Worm (Caenorhabditis elegans): ENCODE results near the gene sumv-1.

Gene sumv-1

ce11 chrIII:5274250-5274649 is 20.3 kb upstream of the sumv-1 start:
- TF ChIP-seq nfya-1 (tag; optimal IDR thresholded peaks at IDR 0.05; ENCODE audit: borderline replicate concordance, insufficient read depth) (no peak), hsf-1 (GFP tag; IDR thresholded peaks at IDR 0.05) (peak; percentile 27; the same call in 1 of the 2 replicates), B0336.3 (GFP tag; IDR thresholded peaks at IDR 0.05) (peak; percentile 25; the same call in 1 of the 2 replicates), madf-3 (GFP tag; IDR thresholded peaks at IDR 0.05) (0 out of 2 replicates have a peak, but pooled peaks have one; percentile 58), mcd-1 (GFP tag; IDR thresholded peaks at IDR 0.05) (peak; percentile 17; the same call in 1 of the 2 replicates), F49E8.2 (tag; optimal IDR thresholded peaks at IDR 0.05; ENCODE audit: insufficient read depth) (no peak), pha-4 (tag; optimal IDR thresholded peaks at IDR 0.05) (no peak), lin-26 (GFP tag; IDR thresholded peaks at IDR 0.05) (peak; percentile 37), nfyb-1 (GFP tag; IDR thresholded peaks at IDR 0.05) (no peak), cebp-2 (GFP tag; IDR thresholded peaks at IDR 0.05) (0 out of 2 replicates have a peak, but pooled peaks have one; percentile 50), die-1 (tag; optimal IDR thresholded peaks at IDR 0.05) (no peak)

ce11 chrIII:5273396-5273857 is 19.4 kb upstream of the sumv-1 start, which contains the start of gene ztf-8:
Gene ztf-8, minus strand, starts transcription at chrIII:5273471.
- TF ChIP-seq cebp-1 (GFP tag; IDR thresholded peaks at IDR 0.05) (no peak), cebp-1 (tag; optimal IDR thresholded peaks at IDR 0.05) (peak; percentile 38), attf-6 (GFP tag; IDR thresholded peaks at IDR 0.05) (0 out of 2 replicates have a peak, but pooled peaks have one; percentile 47), repo-1 (tag; optimal IDR thresholded peaks at IDR 0.05) (peak; percentile 79), Y53F4B.3 (GFP tag; IDR thresholded peaks at IDR 0.05) (no peak), B0336.3 (GFP tag; IDR thresholded peaks at IDR 0.05) (peak; percentile 72), madf-6 (GFP tag; IDR thresholded peaks at IDR 0.05) (peak; percentile 65), hsf-1 (GFP tag; IDR thresholded peaks at IDR 0.05) (peak; percentile 52; the same call in 1 of the 2 replicates), F52B5.7 (tag; optimal IDR thresholded peaks at IDR 0.05) (peak; percentile 10), hmg-1.2 (GFP tag; IDR thresholded peaks at IDR 0.05) (peak; percentile 18; the same call in 1 of the 2 replicates), madf-3 (GFP tag; IDR thresholded peaks at IDR 0.05) (0 out of 2 replicates have a peak, but pooled peaks have one; percentile 51), lsl-1 (GFP tag; optimal IDR thresholded peaks at IDR 0.05) (no peak), F39B2.1 (GFP tag; IDR thresholded peaks at IDR 0.05) (no peak), lin-40 (tag; optimal IDR thresholded peaks at IDR 0.05) (no peak), lin-35 (GFP tag; optimal IDR thresholded peaks at IDR 0.05) (peak in 1 of 3 experiments; percentile 22), atf-7 (tag; optimal IDR thresholded peaks at IDR 0.05) (peak; percentile 31), zim-3 (tag; optimal IDR thresholded peaks at IDR 0.05) (peak; percentile 31), F57A8.1 (GFP tag; optimal IDR thresholded peaks at IDR 0.05) (no peak), rcor-1 (GFP tag; IDR thresholded peaks at IDR 0.05) (peak; percentile 38), athp-1 (tag; optimal IDR thresholded peaks at IDR 0.05) (peak; percentile 42), snpc-1.1 (tag; optimal IDR thresholded peaks at IDR 0.05; ENCODE audit: insufficient read depth) (peak; percentile 54), ztf-26 (tag; optimal IDR thresholded peaks at IDR 0.05) (peak; percentile 12), dox-1 (GFP tag; IDR thresholded peaks at IDR 0.05) (peak; percentile 19; the same call in 1 of the 2 replicates), Y53G8AR.9 (GFP tag; conservative IDR thresholded peaks at IDR 0.05) (peak; percentile 66; the same call in 1 of the 2 replicates), nhr-179 (tag; optimal IDR thresholded peaks at IDR 0.05) (no peak), ceh-27 (GFP tag; optimal IDR thresholded peaks at IDR 0.05) (no peak), attf-5 (GFP tag; optimal IDR thresholded peaks at IDR 0.05) (no peak), egl-18 (GFP tag; IDR thresholded peaks at IDR 0.05) (no peak), nfya-2 (GFP tag; IDR thresholded peaks at IDR 0.05) (no peak), F49E8.2 (tag; optimal IDR thresholded peaks at IDR 0.05; ENCODE audit: insufficient read depth) (peak; percentile 75), ama-1 (optimal IDR thresholded peaks at IDR 0.05) (peak; percentile 37), ama-1 (GFP tag; optimal IDR thresholded peaks at IDR 0.05) (peak in 1 of 2 experiments; percentile 5), unc-130 (GFP tag; optimal IDR thresholded peaks at IDR 0.05) (peak; percentile 10), B0019.2 (GFP tag; conservative IDR thresholded peaks at IDR 0.05) (no peak), die-1 (tag; optimal IDR thresholded peaks at IDR 0.05) (peak; percentile 32), lin-54 (GFP tag; optimal IDR thresholded peaks at IDR 0.05) (peak; percentile 45), dpff-1 (tag; optimal IDR thresholded peaks at IDR 0.05) (peak; percentile 41), zfh-2 (GFP tag; conservative IDR thresholded peaks at IDR 0.05) (no peak), mxl-1 (tag; optimal IDR thresholded peaks at IDR 0.05) (no peak), nfyb-1 (GFP tag; IDR thresholded peaks at IDR 0.05) (0 out of 2 replicates have a peak, but pooled peaks have one; percentile 27), T26A5.8 (tag; optimal IDR thresholded peaks at IDR 0.05) (peak; percentile 30)

All from whole organism, young adult.